Fruit fly (Drosophila melanogaster) whole organism, pupa: Measurements from ENCODE around the gene SMC1.

Source experiments
- CG10348 ChIP-seq: fragments of 200-800 bp; sonication (Bioruptor generic); IDR thresholded peaks from 2 replicates; pipeline ENCODE4 v1.3.6; 2022; ENCODE audit warnings: missing biosample characterization, missing genetic modification characterization
- EcR ChIP-seq: fragments of 200-800 bp; sonication (Bioruptor generic); optimal IDR thresholded peaks from 3 replicates; lab custom pipeline; 2019; ENCODE audit warnings: missing biosample characterization, missing genetic modification characterization, mild to moderate bottlenecking, moderate library complexity, missing genetic modification reagents
- Ets98B ChIP-seq: fragments of 200-800 bp; sonication (Bioruptor generic); IDR thresholded peaks from 2 replicates; pipeline ENCODE4 v1.3.6; 2022; ENCODE audit warnings: missing biosample characterization, missing genetic modification characterization
- fd96Ca ChIP-seq: fragments of 200-800 bp; sonication (Bioruptor generic); IDR thresholded peaks from 3 replicates; pipeline ENCODE4 v1.3.6; 2022; ENCODE audit warnings: missing biosample characterization, missing genetic modification characterization
- gl ChIP-seq: fragments of 200-800 bp; sonication (Bioruptor generic); optimal IDR thresholded peaks from 2 replicates; lab custom pipeline; 2018; ENCODE audit warnings: missing biosample characterization, mild to moderate bottlenecking, missing genetic modification characterization

DNA sequence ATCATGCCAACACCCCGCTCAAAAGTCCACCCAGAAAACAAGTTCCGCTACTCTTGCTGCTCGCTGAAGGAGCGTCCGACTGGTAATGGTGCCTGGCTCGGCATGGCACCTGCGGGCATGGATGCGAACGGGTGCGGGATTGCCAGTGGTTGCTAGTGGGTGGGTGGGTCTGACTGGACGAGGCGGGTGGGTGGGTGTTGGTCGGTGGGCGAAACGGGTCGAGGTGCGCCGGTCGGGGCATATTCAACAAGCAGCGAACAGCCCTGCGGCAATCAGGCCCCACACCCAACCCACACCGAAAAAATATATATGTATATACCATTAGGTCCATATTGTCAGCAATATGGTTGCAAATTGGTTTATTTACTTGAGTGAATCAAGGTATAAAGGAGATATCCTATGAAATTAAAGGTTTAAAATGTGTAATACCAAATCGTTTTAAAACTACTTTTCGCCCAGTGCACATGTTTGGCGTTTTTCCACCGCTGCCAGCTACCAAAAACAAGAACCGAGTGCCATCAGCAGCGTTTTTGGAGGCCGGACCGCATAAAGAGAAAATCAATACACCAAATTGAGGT is 47.4 kb upstream of the SMC1 start:
- no peak for TF ChIP-seq gl
- no peak for TF ChIP-seq EcR (GFP tag; lab: Kevin White, UChicago)
- no peak for TF ChIP-seq CG10348 (GFP tag; lab: Robert Waterston, UW)
- TF ChIP-seq Ets98B = peak; percentile 61
- TF ChIP-seq fd96Ca (GFP tag; lab: Robert Waterston, UW) = peak; percentile 51; the same call in 2 of the 3 replicates
